Fruit fly (Drosophila melanogaster) whole organism, embryonic: ENCODE results near the gene Zif.
A peak's percentile ranks its signal among the peaks of the same experiment; 100 is the strongest.

ENCODE experiments used
- ATbp ChIP-seq: fragments of 200-800 bp; sonication (Bioruptor generic); optimal IDR thresholded peaks from 2 replicates; lab custom pipeline; 2017; ENCODE audit warnings: missing biosample characterization, mild to moderate bottlenecking, missing genetic modification characterization, missing genetic modification reagents
- CG11085 ChIP-seq: fragments of 200-800 bp; sonication (Bioruptor generic); IDR thresholded peaks from 2 replicates; pipeline ENCODE4 v1.3.6; 2022; ENCODE audit warnings: missing biosample characterization, missing genetic modification characterization
- CG11093 ChIP-seq: fragments of 200-800 bp; sonication (Bioruptor generic); IDR thresholded peaks from 3 replicates; pipeline ENCODE4 v1.3.6; 2022; ENCODE audit warnings: missing biosample characterization, missing genetic modification characterization
- CG11398 ChIP-seq: fragments of 200-800 bp; sonication (Bioruptor generic); optimal IDR thresholded peaks from 2 replicates; lab custom pipeline; 2016; ENCODE audit warnings: missing biosample characterization, missing genetic modification characterization
- CG11456 ChIP-seq: fragments of 200-800 bp; sonication (Bioruptor generic); IDR thresholded peaks from 3 replicates; pipeline ENCODE4 v1.3.6; 2022; ENCODE audit warnings: missing biosample characterization, missing genetic modification characterization
- CG12391 ChIP-seq: fragments of 200-800 bp; sonication (Bioruptor generic); optimal IDR thresholded peaks from 3 replicates; lab custom pipeline; 2018; ENCODE audit warnings: missing biosample characterization, mild to moderate bottlenecking, missing genetic modification characterization, moderate library complexity
- CG13424 ChIP-seq: fragments of 200-800 bp; sonication (Bioruptor generic); optimal IDR thresholded peaks from 2 replicates; lab custom pipeline; 2019; ENCODE audit warnings: missing biosample characterization, mild to moderate bottlenecking, missing genetic modification characterization, moderate library complexity
- CG13775 ChIP-seq: fragments of 200-800 bp; sonication (Bioruptor generic); optimal IDR thresholded peaks from 3 replicates; lab custom pipeline; 2017; ENCODE audit warnings: missing biosample characterization, mild to moderate bottlenecking, missing genetic modification characterization
- CG15601 ChIP-seq: fragments of 200-800 bp; sonication (Bioruptor generic); optimal IDR thresholded peaks from 3 replicates; lab custom pipeline; 2019; ENCODE audit warnings: missing biosample characterization, mild to moderate bottlenecking, missing genetic modification characterization, moderate library complexity
- CG16815 ChIP-seq: fragments of 200-800 bp; sonication (Bioruptor generic); optimal IDR thresholded peaks from 3 replicates; lab custom pipeline; 2017; ENCODE audit warnings: missing biosample characterization, mild to moderate bottlenecking, missing genetic modification characterization
- CG2199 ChIP-seq: fragments of 200-800 bp; sonication (Bioruptor generic); IDR thresholded peaks from 3 replicates; pipeline ENCODE4 v1.3.6; 2022; ENCODE audit warnings: missing biosample characterization, missing genetic modification characterization
- CG33557 ChIP-seq: fragments of 200-800 bp; sonication (Bioruptor generic); optimal IDR thresholded peaks from 2 replicates; lab custom pipeline; 2019; ENCODE audit warnings: missing biosample characterization, mild to moderate bottlenecking, missing genetic modification characterization, moderate library complexity
- CG4424 ChIP-seq: fragments of 200-800 bp; sonication (Bioruptor generic); optimal IDR thresholded peaks from 3 replicates; lab custom pipeline; 2016; ENCODE audit warnings: missing biosample characterization, missing genetic modification characterization
- CG6175 ChIP-seq: fragments of 200-800 bp; sonication (Bioruptor generic); IDR thresholded peaks from 3 replicates; pipeline ENCODE4 v1.3.6; 2022; ENCODE audit warnings: missing biosample characterization, missing genetic modification characterization
- CG6254 ChIP-seq: fragments of 200-800 bp; sonication (Bioruptor generic); optimal IDR thresholded peaks from 3 replicates; lab custom pipeline; 2017; ENCODE audit warnings: mild to moderate bottlenecking, missing biosample characterization, missing genetic modification reagents, missing genetic modification characterization
- CG7357 ChIP-seq: fragments of 200-800 bp; sonication (Bioruptor generic); IDR thresholded peaks from 3 replicates; pipeline ENCODE4 v1.3.6; 2022; ENCODE audit warnings: missing biosample characterization, missing genetic modification characterization
- CG7786 ChIP-seq: fragments of 200-800 bp; sonication (Bioruptor generic); optimal IDR thresholded peaks from 2 replicates; lab custom pipeline; 2016; ENCODE audit warnings: missing biosample characterization, missing genetic modification characterization
- CG7987 ChIP-seq: fragments of 200-800 bp; sonication (Bioruptor generic); optimal IDR thresholded peaks from 2 replicates; lab custom pipeline; 2018; ENCODE audit warnings: missing biosample characterization, mild to moderate bottlenecking, missing genetic modification characterization, moderate library complexity
- CG8281 ChIP-seq: fragments of 200-800 bp; sonication (Bioruptor generic); optimal IDR thresholded peaks from 2 replicates; lab custom pipeline; 2018; ENCODE audit warnings: missing biosample characterization, mild to moderate bottlenecking, missing genetic modification characterization, moderate library complexity
- CG9609 ChIP-seq: fragments of 200-800 bp; sonication (Bioruptor generic); optimal IDR thresholded peaks from 3 replicates; lab custom pipeline; 2016; ENCODE audit warnings: missing biosample characterization, missing genetic modification characterization
- Fer1 ChIP-seq: fragments of 200-800 bp; sonication (Bioruptor generic); optimal IDR thresholded peaks from 2 replicates; lab custom pipeline; 2017; ENCODE audit warnings: missing biosample characterization, mild to moderate bottlenecking, missing genetic modification characterization
- HmgD ChIP-seq: fragments of 200-800 bp; sonication (Bioruptor generic); optimal IDR thresholded peaks from 3 replicates; lab custom pipeline; 2016; ENCODE audit warnings: missing biosample characterization, missing genetic modification characterization
- Meics ChIP-seq: fragments of 200-800 bp; sonication (Bioruptor generic); optimal IDR thresholded peaks from 2 replicates; lab custom pipeline; 2017; ENCODE audit warnings: missing biosample characterization, mild to moderate bottlenecking, missing genetic modification characterization
- Myb ChIP-seq: fragments of 200-800 bp; sonication (Bioruptor generic); optimal IDR thresholded peaks from 2 replicates; lab custom pipeline; 2016; ENCODE audit warnings: missing biosample characterization, missing genetic modification characterization
- Poxn ChIP-seq: fragments of 200-800 bp; sonication (Bioruptor generic); IDR thresholded peaks from 2 replicates; pipeline ENCODE4 v1.3.6; 2022; ENCODE audit warnings: missing biosample characterization, missing genetic modification characterization
- Six4 ChIP-seq: fragments of 200-800 bp; sonication (Bioruptor generic); optimal IDR thresholded peaks from 2 replicates; lab custom pipeline; 2016; ENCODE audit warnings: missing biosample characterization, missing genetic modification characterization
- Ssrp ChIP-seq: fragments of 200-800 bp; sonication (Bioruptor generic); optimal IDR thresholded peaks from 2 replicates; lab custom pipeline; 2018; ENCODE audit warnings: missing biosample characterization, mild to moderate bottlenecking, missing genetic modification characterization, moderate library complexity
- Tbp ChIP-seq: fragments of >200 bp; optimal IDR thresholded peaks from 2 replicates; lab custom pipeline; 2018; ENCODE audit warnings: missing biosample characterization, missing genetic modification characterization
- ab ChIP-seq: fragments of 200-800 bp; sonication (Bioruptor generic); optimal IDR thresholded peaks from 2 replicates; lab custom pipeline; 2016; ENCODE audit warnings: missing biosample characterization, missing genetic modification characterization
- az2 ChIP-seq: fragments of 200-800 bp; sonication (Bioruptor generic); optimal IDR thresholded peaks from 3 replicates; lab custom pipeline; 2016; ENCODE audit warnings: missing biosample characterization, missing genetic modification characterization
- crc ChIP-seq: fragments of 200-800 bp; sonication (Bioruptor generic); optimal IDR thresholded peaks from 2 replicates; lab custom pipeline; 2016; ENCODE audit warnings: missing biosample characterization, missing genetic modification characterization
- croc ChIP-seq: fragments of 200-800 bp; sonication (Bioruptor generic); conservative IDR thresholded peaks from 3 replicates; pipeline ENCODE4 v1.3.6; 2022; ENCODE audit warnings: missing biosample characterization, missing genetic modification characterization
- crol ChIP-seq: fragments of 200-800 bp; sonication (Bioruptor generic); IDR thresholded peaks from 2 replicates; pipeline ENCODE4 v1.3.6; 2022; ENCODE audit warnings: missing biosample characterization, missing genetic modification characterization
- crp ChIP-seq, 2 experiments: fragments of 200-800 bp; sonication (Bioruptor generic); optimal IDR thresholded peaks; 2 replicates in 1 of 2; 3 replicates in 1 of 2; lab custom pipeline; 2017; ENCODE audit warnings: missing biosample characterization in 2 of 2, missing genetic modification characterization in 2 of 2, mild to moderate bottlenecking in 1 of 2, moderate library complexity in 1 of 2
- dimm ChIP-seq: fragments of 200-800 bp; sonication (Bioruptor generic); IDR thresholded peaks from 2 replicates; pipeline ENCODE4 v1.3.6; 2022; ENCODE audit warnings: missing biosample characterization, missing genetic modification characterization
- disco-r ChIP-seq: fragments of 200-800 bp; sonication (Bioruptor generic); optimal IDR thresholded peaks from 2 replicates; lab custom pipeline; 2016; ENCODE audit warnings: missing biosample characterization, missing genetic modification characterization
- her ChIP-seq: fragments of 200-800 bp; sonication (Bioruptor generic); optimal IDR thresholded peaks from 2 replicates; lab custom pipeline; 2016; ENCODE audit warnings: missing biosample characterization, missing genetic modification characterization
- jumu ChIP-seq: fragments of 200-800 bp; sonication (Bioruptor generic); optimal IDR thresholded peaks from 3 replicates; lab custom pipeline; 2016; ENCODE audit warnings: missing biosample characterization, missing genetic modification characterization
- nau ChIP-seq: fragments of 200-800 bp; sonication (Bioruptor generic); optimal IDR thresholded peaks from 3 replicates; lab custom pipeline; 2017; ENCODE audit warnings: missing biosample characterization, mild to moderate bottlenecking, missing genetic modification characterization, missing genetic modification reagents
- peb ChIP-seq: fragments of 200-800 bp; sonication (Bioruptor generic); IDR thresholded peaks from 2 replicates; pipeline ENCODE4 v1.3.6; 2022; ENCODE audit warnings: missing biosample characterization, missing genetic modification characterization
- pho ChIP-seq: fragments of 200-800 bp; sonication (Bioruptor generic); optimal IDR thresholded peaks from 2 replicates; lab custom pipeline; 2016; ENCODE audit warnings: missing biosample characterization, missing genetic modification characterization
- pum ChIP-seq: fragments of 200-800 bp; sonication (Bioruptor generic); optimal IDR thresholded peaks from 2 replicates; lab custom pipeline; 2016; ENCODE audit warnings: missing biosample characterization, missing genetic modification characterization
- rib ChIP-seq: fragments of 200-800 bp; sonication (Bioruptor generic); IDR thresholded peaks from 2 replicates; pipeline ENCODE4 v1.3.6; 2022; ENCODE audit warnings: missing biosample characterization, missing genetic modification characterization
- shn ChIP-seq: fragments of 200-800 bp; sonication (Bioruptor generic); optimal IDR thresholded peaks from 3 replicates; lab custom pipeline; 2016; ENCODE audit warnings: missing biosample characterization, missing genetic modification characterization
- tll ChIP-seq, 2 experiments: fragments of 200-800 bp in 1 of 2; fragments of >200 bp in 1 of 2; sonication (Bioruptor generic) in 1 of 2; optimal IDR thresholded peaks; 2 replicates each; lab custom pipeline; 2017 to 2019; ENCODE audit warnings: missing biosample characterization in 2 of 2, missing genetic modification characterization in 2 of 2, mild to moderate bottlenecking in 1 of 2, moderate library complexity in 1 of 2
- trem ChIP-seq: fragments of 200-800 bp; optimal IDR thresholded peaks from 3 replicates; lab custom pipeline; 2019; ENCODE audit warnings: missing biosample characterization, mild to moderate bottlenecking, missing genetic modification characterization, moderate library complexity
- unpg ChIP-seq: fragments of 200-800 bp; sonication (Bioruptor generic); optimal IDR thresholded peaks from 3 replicates; lab custom pipeline; 2018; ENCODE audit warnings: missing biosample characterization, mild to moderate bottlenecking, missing genetic modification characterization, moderate library complexity
- vnd ChIP-seq: fragments of 200-800 bp; sonication (Bioruptor generic); IDR thresholded peaks from 3 replicates; pipeline ENCODE4 v1.3.6; 2022; ENCODE audit warnings: missing biosample characterization, missing genetic modification characterization; ENCODE audit not compliant: partially characterized antibody
- wdn ChIP-seq: fragments of 200-800 bp; sonication (Bioruptor generic); IDR thresholded peaks from 2 replicates; pipeline ENCODE4 v1.3.6; 2022; ENCODE audit warnings: missing biosample characterization, missing genetic modification characterization
- zfh2 ChIP-seq: fragments of 200-800 bp; sonication (Bioruptor generic); optimal IDR thresholded peaks from 2 replicates; lab custom pipeline; 2016; ENCODE audit warnings: missing biosample characterization, missing genetic modification characterization

The Zif gene

dm6 chr3R:6427619-6428378 lies 29.1 kb upstream of the Zif start (continued):
- no peak for TF ChIP-seq wdn (GFP tag; lab: Robert Waterston, UW)
- TF ChIP-seq CG33557 = no peak
- TF ChIP-seq CG9609 = peak; percentile 43
- 0 out of 3 replicates have a peak, but pooled peaks have one; percentile 41 for TF ChIP-seq CG2199 (GFP tag; lab: Robert Waterston, UW)
- TF ChIP-seq ATbp (GFP tag; lab: Kevin White, UChicago) = peak; percentile 70
- TF ChIP-seq CG4424 (GFP tag; lab: Kevin White, UChicago) = peak; percentile 60
- peak; percentile 68 for TF ChIP-seq CG13775 (GFP tag; lab: Kevin White, UChicago)
- TF ChIP-seq nau (GFP tag; lab: Kevin White, UChicago) = peak; percentile 66
- peak; percentile 64 for TF ChIP-seq Meics (GFP tag; lab: Kevin White, UChicago)
- peak; percentile 57 for TF ChIP-seq Ssrp
- TF ChIP-seq CG7786 (GFP tag; lab: Kevin White, UChicago) = no peak
- TF ChIP-seq zfh2 (GFP tag; lab: Kevin White, UChicago) = peak; percentile 23
- peak; percentile 11 for TF ChIP-seq pho (GFP tag; lab: Kevin White, UChicago)
- TF ChIP-seq Poxn (GFP tag; lab: Robert Waterston, UW) = no peak
- peak; percentile 80 for TF ChIP-seq CG12391
- TF ChIP-seq crc (GFP tag; lab: Kevin White, UChicago) = no peak
- peak; percentile 74 for TF ChIP-seq CG6254
- peak; percentile 56 for TF ChIP-seq crol
- TF ChIP-seq crp (GFP tag; optimal IDR thresholded peaks at IDR 0.05; lab: Kevin White, UChicago) = no peak
- peak; percentile 51 for TF ChIP-seq CG16815 (GFP tag; lab: Kevin White, UChicago)
- TF ChIP-seq CG8281 (tag; lab: Kevin White, UChicago) = no peak
- peak; percentile 54 for TF ChIP-seq CG15601 (tag; lab: Kevin White, UChicago)
- no peak for TF ChIP-seq CG6175 (GFP tag; lab: Robert Waterston, UW)
- peak; percentile 62 for TF ChIP-seq Six4 (GFP tag; lab: Kevin White, UChicago)
- 0 out of 3 replicates have a peak, but pooled peaks have one; percentile 48 for TF ChIP-seq CG11093 (GFP tag; lab: Robert Waterston, UW)
- TF ChIP-seq her (GFP tag; lab: Kevin White, UChicago) = no peak
- peak; percentile 17 for TF ChIP-seq CG7987 (GFP tag; lab: Kevin White, UChicago)
- no peak for TF ChIP-seq dimm
- TF ChIP-seq rib (GFP tag; lab: Robert Waterston, UW) = no peak
- peak; percentile 61 for TF ChIP-seq peb (GFP tag; lab: Robert Waterston, UW)
- no peak for TF ChIP-seq disco-r (GFP tag; lab: Kevin White, UChicago)
- peak; percentile 43 for TF ChIP-seq trem (tag; lab: Kevin White, UChicago)
- TF ChIP-seq CG13424 (tag; lab: Kevin White, UChicago) = peak; percentile 61
- TF ChIP-seq ab = no peak
- no peak for TF ChIP-seq Tbp (GFP tag; lab: Kevin White, UChicago)
- no peak for TF ChIP-seq CG11085 (GFP tag; lab: Robert Waterston, UW)
- TF ChIP-seq croc = peak; percentile 58; the same call in 2 of the 3 replicates
- TF ChIP-seq HmgD (GFP tag; lab: Kevin White, UChicago) = no peak
- TF ChIP-seq jumu = peak; percentile 54
- TF ChIP-seq pum = peak; percentile 18
- no peak for TF ChIP-seq CG11398
- TF ChIP-seq Fer1 (GFP tag; lab: Kevin White, UChicago) = peak; percentile 64
- TF ChIP-seq az2 = peak; percentile 72
- TF ChIP-seq CG7357 (GFP tag; lab: Robert Waterston, UW) = peak; percentile 46; the same call in 2 of the 3 replicates
- TF ChIP-seq vnd (GFP tag; lab: Robert Waterston, UW) = no peak
- no peak for TF ChIP-seq tll (GFP tag; optimal IDR thresholded peaks at IDR 0.05; lab: Kevin White, UChicago)
- TF ChIP-seq unpg (GFP tag; lab: Kevin White, UChicago) = peak; percentile 67
- no peak for TF ChIP-seq CG11456 (GFP tag; lab: Robert Waterston, UW)
- TF ChIP-seq shn = peak; percentile 21
- TF ChIP-seq Myb (GFP tag; lab: Kevin White, UChicago) = peak; percentile 29
